Fruit fly (Drosophila melanogaster) whole organism, pupa: ENCODE results near the gene CG17154.

ENCODE experiments used
- CG10348 ChIP-seq: fragments of 200-800 bp; sonication (Bioruptor generic); IDR thresholded peaks from 2 replicates; pipeline ENCODE4 v1.3.6; 2022; ENCODE audit warnings: missing biosample characterization, missing genetic modification characterization
- CG12605 ChIP-seq: fragments of 200-800 bp; sonication (Bioruptor generic); IDR thresholded peaks from 2 replicates; pipeline ENCODE4 v1.3.6; 2022; ENCODE audit warnings: missing biosample characterization, missing genetic modification characterization
- CG13204 ChIP-seq: fragments of 200-800 bp; sonication (Bioruptor generic); optimal IDR thresholded peaks from 2 replicates; lab custom pipeline; 2018; ENCODE audit warnings: missing biosample characterization, mild to moderate bottlenecking, missing genetic modification characterization, moderate library complexity
- CG14655 ChIP-seq: fragments of 200-800 bp; sonication (Bioruptor generic); optimal IDR thresholded peaks from 3 replicates; lab custom pipeline; 2017; ENCODE audit warnings: mild to moderate bottlenecking, missing biosample characterization, missing genetic modification reagents, missing genetic modification characterization
- CG15710 ChIP-seq: fragments of 200-800 bp; sonication (Bioruptor generic); optimal IDR thresholded peaks from 2 replicates; lab custom pipeline; 2018; ENCODE audit warnings: missing biosample characterization, mild to moderate bottlenecking, missing genetic modification characterization, moderate library complexity
- CG17806 ChIP-seq: fragments of 200-800 bp; sonication (Bioruptor generic); optimal IDR thresholded peaks from 2 replicates; lab custom pipeline; 2018; ENCODE audit warnings: missing biosample characterization, mild to moderate bottlenecking, missing genetic modification characterization, moderate library complexity
- CG32121 ChIP-seq: fragments of 200-800 bp; sonication (Bioruptor generic); IDR thresholded peaks from 2 replicates; pipeline ENCODE4 v1.3.6; 2022; ENCODE audit warnings: missing biosample characterization, missing genetic modification characterization
- CG34367 ChIP-seq: fragments of 200-800 bp; sonication (Bioruptor generic); optimal IDR thresholded peaks from 2 replicates; lab custom pipeline; 2018; ENCODE audit warnings: missing biosample characterization, mild to moderate bottlenecking, missing genetic modification characterization
- CG4496 ChIP-seq: fragments of 200-800 bp; sonication (Bioruptor generic); IDR thresholded peaks from 3 replicates; pipeline ENCODE4 v1.3.6; 2022; ENCODE audit warnings: missing biosample characterization, missing genetic modification characterization
- CG8159 ChIP-seq: fragments of 200-800 bp; sonication (Bioruptor generic); optimal IDR thresholded peaks from 3 replicates; lab custom pipeline; 2018; ENCODE audit warnings: missing biosample characterization, mild to moderate bottlenecking, missing genetic modification characterization, moderate library complexity
- CG8301 ChIP-seq: fragments of 200-800 bp; sonication (Bioruptor generic); optimal IDR thresholded peaks from 2 replicates; lab custom pipeline; 2018; ENCODE audit warnings: missing biosample characterization, mild to moderate bottlenecking, missing genetic modification characterization
- CG9948 ChIP-seq: fragments of 200-800 bp; sonication (Bioruptor generic); optimal IDR thresholded peaks from 2 replicates; lab custom pipeline; 2018; ENCODE audit warnings: missing biosample characterization, mild to moderate bottlenecking, missing genetic modification characterization, moderate library complexity
- D1 ChIP-seq: fragments of 200-800 bp; sonication (Bioruptor generic); optimal IDR thresholded peaks from 2 replicates; lab custom pipeline; 2018; ENCODE audit warnings: missing biosample characterization, mild to moderate bottlenecking, missing genetic modification characterization, moderate library complexity
- EcR ChIP-seq: fragments of 200-800 bp; sonication (Bioruptor generic); optimal IDR thresholded peaks from 3 replicates; lab custom pipeline; 2019; ENCODE audit warnings: missing biosample characterization, missing genetic modification characterization, mild to moderate bottlenecking, moderate library complexity, missing genetic modification reagents
- Ets98B ChIP-seq: fragments of 200-800 bp; sonication (Bioruptor generic); IDR thresholded peaks from 2 replicates; pipeline ENCODE4 v1.3.6; 2022; ENCODE audit warnings: missing biosample characterization, missing genetic modification characterization
- Pif1A ChIP-seq: fragments of 200-800 bp; sonication (Bioruptor generic); optimal IDR thresholded peaks from 3 replicates; lab custom pipeline; 2016; ENCODE audit warnings: missing biosample characterization, missing genetic modification characterization
- Pif1B ChIP-seq: fragments of 200-800 bp; sonication (Bioruptor generic); optimal IDR thresholded peaks from 3 replicates; lab custom pipeline; 2016; ENCODE audit warnings: missing biosample characterization, missing genetic modification characterization
- Snoo ChIP-seq: fragments of 200-800 bp; sonication (Bioruptor generic); optimal IDR thresholded peaks from 3 replicates; lab custom pipeline; 2017; ENCODE audit warnings: missing biosample characterization, mild to moderate bottlenecking, missing genetic modification characterization, inconsistent platforms
- fd96Ca ChIP-seq: fragments of 200-800 bp; sonication (Bioruptor generic); IDR thresholded peaks from 3 replicates; pipeline ENCODE4 v1.3.6; 2022; ENCODE audit warnings: missing biosample characterization, missing genetic modification characterization
- gl ChIP-seq: fragments of 200-800 bp; sonication (Bioruptor generic); optimal IDR thresholded peaks from 2 replicates; lab custom pipeline; 2018; ENCODE audit warnings: missing biosample characterization, mild to moderate bottlenecking, missing genetic modification characterization
- rn ChIP-seq: fragments of 200-800 bp; sonication (Bioruptor generic); IDR thresholded peaks from 2 replicates; pipeline ENCODE4 v1.3.6; 2022; ENCODE audit warnings: missing biosample characterization, missing genetic modification characterization

The CG17154 gene

DNA sequence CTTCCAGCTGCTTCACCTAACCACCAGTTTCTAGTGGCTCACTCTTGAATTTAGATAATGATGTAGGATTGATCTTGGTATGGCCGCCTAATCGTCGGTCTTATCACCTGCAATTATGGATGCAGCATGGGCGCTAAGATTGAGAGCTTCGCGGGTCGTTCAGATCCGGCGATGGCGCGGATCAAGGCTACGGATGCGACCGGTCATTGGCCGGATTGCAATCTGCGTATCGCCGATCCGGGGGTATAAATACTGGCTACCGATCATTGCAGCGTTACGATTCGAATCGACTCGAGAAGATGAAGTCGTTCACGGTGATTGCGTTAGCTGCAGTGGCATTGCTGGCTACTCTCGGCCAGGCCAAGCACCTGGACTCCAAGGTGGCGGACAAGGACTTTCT lies 40.7 kb downstream of the CG17154 start, which contains the start of gene Lsp2:
Gene Lsp2 (plus strand): TSS at position 283 of the 400 bp plus-strand sequence.
- TF ChIP-seq Ets98B (GFP tag; lab: Robert Waterston, UW) (no peak), EcR (peak; percentile 40)

DNA sequence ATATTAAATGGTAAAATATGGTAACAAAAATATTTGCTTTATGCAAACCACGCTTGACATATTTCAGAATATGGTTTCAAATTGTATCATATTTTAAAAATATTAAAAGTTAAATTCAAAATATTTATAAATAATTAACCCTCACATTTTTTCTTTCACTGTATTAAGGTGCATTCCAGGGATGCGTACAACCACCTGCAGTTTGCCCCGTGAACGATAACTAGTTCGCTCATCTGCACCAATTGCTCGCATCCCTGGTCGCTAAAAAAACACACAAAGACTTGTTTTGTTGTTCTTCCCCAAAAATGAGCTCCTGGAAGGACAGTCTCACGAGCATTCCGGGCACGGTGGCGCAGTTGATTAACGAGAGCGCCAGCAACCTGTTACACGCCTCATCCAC lies 43.5 kb downstream of the CG17154 start, which contains the start of gene DEF8:
Gene DEF8 (plus strand): TSS at position 229 of the 400 bp plus-strand sequence.
- TF ChIP-seq CG8159 (tag; lab: Kevin White, UChicago): peak; percentile 88
- TF ChIP-seq CG14655 (GFP tag; lab: Kevin White, UChicago): peak; percentile 80
- peak; percentile 87 for TF ChIP-seq Ets98B (GFP tag; lab: Robert Waterston, UW)
- peak; percentile 87 for TF ChIP-seq CG9948 (tag; lab: Kevin White, UChicago)
- peak; percentile 80 for TF ChIP-seq CG34367 (tag; lab: Kevin White, UChicago)
- TF ChIP-seq CG13204 (GFP tag; lab: Kevin White, UChicago): no peak
- peak; percentile 75 for TF ChIP-seq fd96Ca (GFP tag; lab: Robert Waterston, UW)
- TF ChIP-seq CG10348 (GFP tag; lab: Robert Waterston, UW): no peak
- no peak for TF ChIP-seq Pif1B (GFP tag; lab: Kevin White, UChicago)
- TF ChIP-seq rn (GFP tag; lab: Robert Waterston, UW): peak; percentile 68
- TF ChIP-seq Snoo (tag; lab: Kevin White, UChicago): peak; percentile 76
- TF ChIP-seq CG8301 (tag; lab: Kevin White, UChicago): peak; percentile 84
- TF ChIP-seq gl (tag; lab: Kevin White, UChicago): peak; percentile 37
- peak; percentile 83 for TF ChIP-seq CG15710 (tag; lab: Kevin White, UChicago)
- peak; percentile 19 for TF ChIP-seq EcR
- TF ChIP-seq Pif1A (GFP tag; lab: Kevin White, UChicago): no peak
- TF ChIP-seq CG17806: peak; percentile 85
- peak; percentile 89 for TF ChIP-seq CG4496 (GFP tag; lab: Robert Waterston, UW)
- peak; percentile 94 for TF ChIP-seq D1
- TF ChIP-seq CG32121 (GFP tag; lab: Robert Waterston, UW): peak; percentile 92
- TF ChIP-seq CG12605: peak; percentile 92

DNA sequence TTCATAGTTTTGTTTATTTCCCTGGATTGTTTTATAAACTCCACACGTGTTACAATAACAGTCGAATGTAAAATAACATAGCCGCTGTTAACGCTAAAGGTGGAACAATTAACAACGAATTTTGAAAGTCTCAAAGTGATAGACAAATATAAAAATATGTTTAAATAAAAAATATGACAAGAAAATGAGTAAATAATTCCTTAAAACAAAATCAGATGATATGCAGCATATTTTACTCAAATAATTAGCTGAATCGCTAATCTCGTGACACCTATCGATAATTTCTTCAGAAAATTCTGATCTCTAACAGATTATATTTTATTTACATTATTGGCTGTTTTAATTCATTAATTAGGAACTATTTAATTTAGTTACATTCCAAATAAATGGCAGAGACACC lies 48.2 kb downstream of the CG17154 start, which contains the start of the genes CG5645 and Atg12:
Gene CG5645 (minus strand): TSS at position 77 of the 400 bp plus-strand sequence.
Gene Atg12 (plus strand): TSS at position 338 of the 400 bp plus-strand sequence.
- TF ChIP-seq CG14655 (GFP tag; lab: Kevin White, UChicago): peak; percentile 42
- no peak for TF ChIP-seq CG13204 (GFP tag; lab: Kevin White, UChicago)
- TF ChIP-seq CG32121 (GFP tag; lab: Robert Waterston, UW): peak; percentile 48; the same call in 1 of the 2 replicates
- TF ChIP-seq CG34367 (tag; lab: Kevin White, UChicago): no peak
- no peak for TF ChIP-seq Snoo (tag; lab: Kevin White, UChicago)
- no peak for TF ChIP-seq CG12605
- peak; percentile 75 for TF ChIP-seq CG4496 (GFP tag; lab: Robert Waterston, UW)
- peak; percentile 44; the same call in 1 of the 2 replicates for TF ChIP-seq Ets98B (GFP tag; lab: Robert Waterston, UW)
- TF ChIP-seq CG17806: peak; percentile 58
- TF ChIP-seq Pif1A (GFP tag; lab: Kevin White, UChicago): no peak
- TF ChIP-seq rn (GFP tag; lab: Robert Waterston, UW): no peak; the same call in 1 of the 2 replicates
- TF ChIP-seq CG8159 (tag; lab: Kevin White, UChicago): peak; percentile 66
- TF ChIP-seq Pif1B (GFP tag; lab: Kevin White, UChicago): no peak
- no peak for TF ChIP-seq gl (tag; lab: Kevin White, UChicago)
- no peak for TF ChIP-seq CG10348 (GFP tag; lab: Robert Waterston, UW)
- peak; percentile 51 for TF ChIP-seq CG15710 (tag; lab: Kevin White, UChicago)
- TF ChIP-seq CG8301 (tag; lab: Kevin White, UChicago): no peak
- TF ChIP-seq EcR: no peak
- TF ChIP-seq CG9948 (tag; lab: Kevin White, UChicago): peak; percentile 8
- no peak for TF ChIP-seq D1
- no peak for TF ChIP-seq fd96Ca (GFP tag; lab: Robert Waterston, UW)

dm6 chr3L:12138113-12138899 lies 49.9 kb downstream of the CG17154 start, which contains the start of the genes ND-SGDH and RhoGAP68F:
Gene ND-SGDH, minus strand, starts transcription at chr3L:12138584.
Gene RhoGAP68F, plus strand, starts transcription at chr3L:12138868.
- TF ChIP-seq fd96Ca (GFP tag; lab: Robert Waterston, UW): no peak; the same call in 2 of the 3 replicates
- TF ChIP-seq CG15710 (tag; lab: Kevin White, UChicago): peak; percentile 76
- peak; percentile 53; the same call in 1 of the 2 replicates for TF ChIP-seq Ets98B (GFP tag; lab: Robert Waterston, UW)
- TF ChIP-seq CG12605: no peak
- TF ChIP-seq CG4496 (GFP tag; lab: Robert Waterston, UW): 0 out of 3 replicates have a peak, but pooled peaks have one; percentile 36
- no peak for TF ChIP-seq CG13204 (GFP tag; lab: Kevin White, UChicago)
- peak; percentile 53 for TF ChIP-seq CG8301 (tag; lab: Kevin White, UChicago)
- TF ChIP-seq CG32121 (GFP tag; lab: Robert Waterston, UW): peak; percentile 45; the same call in 1 of the 2 replicates
- peak; percentile 67 for TF ChIP-seq Snoo (tag; lab: Kevin White, UChicago)
- peak; percentile 54 for TF ChIP-seq CG9948 (tag; lab: Kevin White, UChicago)
- peak; percentile 75 for TF ChIP-seq CG8159 (tag; lab: Kevin White, UChicago)
- TF ChIP-seq CG10348 (GFP tag; lab: Robert Waterston, UW): 0 out of 2 replicates have a peak, but pooled peaks have one; percentile 20
- no peak for TF ChIP-seq Pif1A (GFP tag; lab: Kevin White, UChicago)
- TF ChIP-seq CG34367 (tag; lab: Kevin White, UChicago): peak; percentile 53
- no peak for TF ChIP-seq CG14655 (GFP tag; lab: Kevin White, UChicago)
- TF ChIP-seq Pif1B (GFP tag; lab: Kevin White, UChicago): peak; percentile 40
- peak; percentile 48 for TF ChIP-seq CG17806
